Fruit fly (Drosophila melanogaster) whole organism, embryonic: Measurements from ENCODE around the gene kirre.

Source experiments
- CG1024 ChIP-seq: fragments of 200-800 bp; sonication (Bioruptor generic); IDR thresholded peaks from 2 replicates; pipeline ENCODE4 v1.3.6; 2022; ENCODE audit warnings: missing biosample characterization, missing genetic modification characterization
- CG10321 ChIP-seq: fragments of 200-800 bp; sonication (Bioruptor generic); IDR thresholded peaks from 2 replicates; pipeline ENCODE4 v1.3.6; 2022; ENCODE audit warnings: missing biosample characterization, missing genetic modification characterization
- CG11504 ChIP-seq: fragments of 200-800 bp; sonication (Bioruptor generic); optimal IDR thresholded peaks from 3 replicates; lab custom pipeline; 2019; ENCODE audit warnings: missing biosample characterization, mild to moderate bottlenecking, missing genetic modification characterization, moderate library complexity
- CG12219 ChIP-seq: fragments of 200-800 bp; sonication (Bioruptor generic); optimal IDR thresholded peaks from 3 replicates; lab custom pipeline; 2018; ENCODE audit warnings: missing biosample characterization, mild to moderate bottlenecking, missing genetic modification characterization
- CG12391 ChIP-seq: fragments of 200-800 bp; sonication (Bioruptor generic); optimal IDR thresholded peaks from 3 replicates; lab custom pipeline; 2018; ENCODE audit warnings: missing biosample characterization, mild to moderate bottlenecking, missing genetic modification characterization, moderate library complexity
- CG14441 ChIP-seq: fragments of 200-800 bp; sonication (Bioruptor generic); IDR thresholded peaks from 2 replicates; pipeline ENCODE4 v1.3.6; 2022; ENCODE audit warnings: missing biosample characterization, missing genetic modification characterization
- CG15696 ChIP-seq: fragments of 200-800 bp; sonication (Bioruptor generic); optimal IDR thresholded peaks from 2 replicates; lab custom pipeline; 2019; ENCODE audit warnings: missing biosample characterization, mild to moderate bottlenecking, missing genetic modification characterization, moderate library complexity
- CG18476 ChIP-seq: fragments of 200-800 bp; sonication (Bioruptor generic); optimal IDR thresholded peaks from 2 replicates; lab custom pipeline; 2016; ENCODE audit warnings: missing biosample characterization, mild to moderate bottlenecking, missing genetic modification characterization
- CG2120 ChIP-seq: fragments of 200-800 bp; sonication (Bioruptor generic); optimal IDR thresholded peaks from 3 replicates; lab custom pipeline; 2016; ENCODE audit warnings: missing biosample characterization, missing genetic modification characterization
- CG2875 ChIP-seq: fragments of 200-800 bp; sonication (Bioruptor generic); optimal IDR thresholded peaks from 2 replicates; lab custom pipeline; 2017; ENCODE audit warnings: missing biosample characterization, mild to moderate bottlenecking, missing genetic modification characterization, missing genetic modification reagents
- CG2889 ChIP-seq: fragments of 200-800 bp; sonication (Bioruptor generic); IDR thresholded peaks from 3 replicates; pipeline ENCODE4 v1.3.6; 2022; ENCODE audit warnings: missing biosample characterization, missing genetic modification characterization
- CG31365 ChIP-seq: fragments of 200-800 bp; sonication (Bioruptor generic); optimal IDR thresholded peaks from 2 replicates; lab custom pipeline; 2018; ENCODE audit warnings: missing biosample characterization, mild to moderate bottlenecking, missing genetic modification characterization
- CG31441 ChIP-seq: fragments of 200-800 bp; sonication (Bioruptor generic); IDR thresholded peaks from 2 replicates; pipeline ENCODE4 v1.3.6; 2022; ENCODE audit warnings: missing biosample characterization, missing genetic modification characterization
- CG32532 ChIP-seq: fragments of 200-800 bp; sonication (Bioruptor generic); IDR thresholded peaks from 2 replicates; pipeline ENCODE4 v1.3.6; 2022; ENCODE audit warnings: missing biosample characterization, missing genetic modification characterization
- CG32772 ChIP-seq: fragments of 200-800 bp; sonication (Bioruptor generic); IDR thresholded peaks from 2 replicates; pipeline ENCODE4 v1.3.6; 2022; ENCODE audit warnings: missing biosample characterization, missing genetic modification characterization
- CG3995 ChIP-seq: fragments of 200-800 bp; sonication (Bioruptor generic); optimal IDR thresholded peaks from 3 replicates; lab custom pipeline; 2016; ENCODE audit warnings: missing biosample characterization, missing genetic modification characterization
- CG4424 ChIP-seq: fragments of 200-800 bp; sonication (Bioruptor generic); optimal IDR thresholded peaks from 3 replicates; lab custom pipeline; 2016; ENCODE audit warnings: missing biosample characterization, missing genetic modification characterization
- CG6765 ChIP-seq: fragments of 200-800 bp; sonication (Bioruptor generic); optimal IDR thresholded peaks from 3 replicates; lab custom pipeline; 2017; ENCODE audit warnings: missing biosample characterization, mild to moderate bottlenecking, missing genetic modification characterization
- CG7271 ChIP-seq: fragments of 200-800 bp; sonication (Bioruptor generic); optimal IDR thresholded peaks from 2 replicates; lab custom pipeline; 2018; ENCODE audit warnings: missing biosample characterization, mild to moderate bottlenecking, missing genetic modification characterization, moderate library complexity
- CoRest ChIP-seq: fragments of 200-800 bp; sonication (Bioruptor generic); optimal IDR thresholded peaks from 3 replicates; lab custom pipeline; 2018; ENCODE audit warnings: missing biosample characterization, mild to moderate bottlenecking, missing genetic modification characterization, moderate library complexity
- HLH3B ChIP-seq: fragments of 200-800 bp; sonication (Bioruptor generic); IDR thresholded peaks from 2 replicates; pipeline ENCODE4 v1.3.6; 2022; ENCODE audit warnings: missing biosample characterization, missing genetic modification characterization
- HLH54F ChIP-seq: fragments of 200-800 bp; sonication (Bioruptor generic); optimal IDR thresholded peaks from 3 replicates; lab custom pipeline; 2016; ENCODE audit warnings: missing biosample characterization, missing genetic modification characterization
- Jarid2 ChIP-seq: fragments of 200-800 bp; sonication (Bioruptor generic); optimal IDR thresholded peaks from 3 replicates; lab custom pipeline; 2017; ENCODE audit warnings: mild to moderate bottlenecking, missing biosample characterization, missing genetic modification reagents, missing genetic modification characterization
- MESR4 ChIP-seq: fragments of 200-800 bp; sonication (Bioruptor generic); optimal IDR thresholded peaks from 2 replicates; lab custom pipeline; 2018; ENCODE audit warnings: missing biosample characterization, mild to moderate bottlenecking, missing genetic modification characterization, moderate library complexity
- Oaz ChIP-seq: fragments of 200-800 bp; sonication (Bioruptor generic); IDR thresholded peaks from 2 replicates; pipeline ENCODE4 v1.3.6; 2022; ENCODE audit warnings: missing biosample characterization, missing genetic modification characterization
- Optix ChIP-seq: fragments of 200-800 bp; sonication (Bioruptor generic); IDR thresholded peaks from 3 replicates; pipeline ENCODE4 v1.3.6; 2022; ENCODE audit warnings: missing biosample characterization, missing genetic modification characterization
- Poxn ChIP-seq: fragments of 200-800 bp; sonication (Bioruptor generic); IDR thresholded peaks from 2 replicates; pipeline ENCODE4 v1.3.6; 2022; ENCODE audit warnings: missing biosample characterization, missing genetic modification characterization
- Six4 ChIP-seq: fragments of 200-800 bp; sonication (Bioruptor generic); optimal IDR thresholded peaks from 2 replicates; lab custom pipeline; 2016; ENCODE audit warnings: missing biosample characterization, missing genetic modification characterization
- Trl ChIP-seq, 3 experiments: fragments of >200 bp in 2 of 3; fragments of 200-800 bp in 1 of 3; sonication (Bioruptor generic) in 1 of 3; optimal IDR thresholded peaks; 2 replicates in 1 of 3; 3 replicates in 2 of 3; lab custom pipeline; 2016 to 2017; ENCODE audit warnings: missing biosample characterization in 1 of 3, missing genetic modification characterization in 1 of 3
- YL-1 ChIP-seq: fragments of 200-800 bp; sonication (Bioruptor generic); optimal IDR thresholded peaks from 3 replicates; lab custom pipeline; 2017; ENCODE audit warnings: missing biosample characterization, mild to moderate bottlenecking, missing genetic modification characterization
- al ChIP-seq: fragments of 200-800 bp; sonication (Bioruptor generic); IDR thresholded peaks from 2 replicates; pipeline ENCODE4 v1.3.6; 2022; ENCODE audit warnings: missing biosample characterization, missing genetic modification characterization
- chn ChIP-seq: fragments of 200-800 bp; sonication (Bioruptor generic); optimal IDR thresholded peaks from 2 replicates; lab custom pipeline; 2016; ENCODE audit warnings: missing biosample characterization, missing genetic modification characterization
- dan ChIP-seq: fragments of 200-800 bp; sonication (Bioruptor generic); IDR thresholded peaks from 2 replicates; pipeline ENCODE4 v1.3.6; 2022; ENCODE audit warnings: missing biosample characterization, missing genetic modification characterization
- esg ChIP-seq: fragments of 200-800 bp; sonication (Bioruptor generic); conservative IDR thresholded peaks from 2 replicates; pipeline ENCODE4 v1.3.6; 2022; ENCODE audit warnings: missing biosample characterization, missing genetic modification characterization
- grau ChIP-seq: fragments of 200-800 bp; optimal IDR thresholded peaks from 3 replicates; lab custom pipeline; 2019; ENCODE audit warnings: missing biosample characterization, mild to moderate bottlenecking, missing genetic modification characterization, moderate library complexity
- gro ChIP-seq: fragments of 200-800 bp; sonication (Bioruptor generic); optimal IDR thresholded peaks from 2 replicates; lab custom pipeline; 2016; ENCODE audit warnings: missing biosample characterization, missing genetic modification characterization
- klu ChIP-seq: fragments of 200-800 bp; sonication (Bioruptor generic); IDR thresholded peaks from 2 replicates; pipeline ENCODE4 v1.3.6; 2022; ENCODE audit warnings: missing biosample characterization, missing genetic modification characterization
- lab ChIP-seq: fragments of 200-800 bp; sonication (Bioruptor generic); optimal IDR thresholded peaks from 3 replicates; lab custom pipeline; 2017; ENCODE audit warnings: missing biosample characterization, missing genetic modification characterization, mild to moderate bottlenecking, moderate library complexity, missing genetic modification reagents
- luna ChIP-seq: fragments of 200-800 bp; sonication (Bioruptor generic); optimal IDR thresholded peaks from 2 replicates; lab custom pipeline; 2016; ENCODE audit warnings: missing biosample characterization, missing genetic modification characterization
- pan ChIP-seq, 4 experiments: fragments of >200 bp in 3 of 4; fragments of 200-800 bp in 1 of 4; sonication (Bioruptor generic) in 1 of 4; optimal IDR thresholded peaks in 3 of 4; IDR thresholded peaks in 1 of 4; 2 replicates each; pipeline versions ENCODE4 v1.3.6 to Lab custom; 2017 to 2022; ENCODE audit warnings: missing biosample characterization in 2 of 4, missing genetic modification characterization in 2 of 4, mixed read lengths in 1 of 4
- pfk ChIP-seq: fragments of 200-800 bp; sonication (Bioruptor generic); optimal IDR thresholded peaks from 2 replicates; lab custom pipeline; 2018; ENCODE audit warnings: missing biosample characterization, mild to moderate bottlenecking, missing genetic modification characterization, moderate library complexity
- psq ChIP-seq: fragments of 200-800 bp; sonication (Bioruptor generic); optimal IDR thresholded peaks from 2 replicates; lab custom pipeline; 2017; ENCODE audit warnings: missing biosample characterization, missing genetic modification characterization
- rib ChIP-seq: fragments of 200-800 bp; sonication (Bioruptor generic); IDR thresholded peaks from 2 replicates; pipeline ENCODE4 v1.3.6; 2022; ENCODE audit warnings: missing biosample characterization, missing genetic modification characterization
- row ChIP-seq: fragments of 200-800 bp; sonication (Bioruptor generic); IDR thresholded peaks from 3 replicates; pipeline ENCODE4 v1.3.6; 2022; ENCODE audit warnings: missing biosample characterization, missing genetic modification characterization
- run ChIP-seq: fragments of 200-800 bp; sonication (Bioruptor generic); optimal IDR thresholded peaks from 3 replicates; lab custom pipeline; 2018; ENCODE audit warnings: missing biosample characterization, mild to moderate bottlenecking, missing genetic modification characterization
- schlank ChIP-seq: fragments of 200-800 bp; sonication (Bioruptor generic); optimal IDR thresholded peaks from 2 replicates; lab custom pipeline; 2018; ENCODE audit warnings: missing biosample characterization, mild to moderate bottlenecking, missing genetic modification characterization
- shn ChIP-seq: fragments of 200-800 bp; sonication (Bioruptor generic); optimal IDR thresholded peaks from 3 replicates; lab custom pipeline; 2016; ENCODE audit warnings: missing biosample characterization, missing genetic modification characterization
- tap ChIP-seq: fragments of 200-800 bp; optimal IDR thresholded peaks from 3 replicates; lab custom pipeline; 2019; ENCODE audit warnings: missing biosample characterization, mild to moderate bottlenecking, missing genetic modification characterization, moderate library complexity
- unc-4 ChIP-seq: fragments of 200-800 bp; sonication (Bioruptor generic); IDR thresholded peaks from 2 replicates; pipeline ENCODE4 v1.3.6; 2022; ENCODE audit warnings: missing biosample characterization, missing genetic modification characterization; ENCODE audit not compliant: partially characterized antibody
- zfh1 ChIP-seq: fragments of 200-800 bp; sonication (Bioruptor generic); IDR thresholded peaks from 3 replicates; pipeline ENCODE4 v1.3.6; 2022; ENCODE audit warnings: missing biosample characterization, missing genetic modification characterization

kirre gene

DNA sequence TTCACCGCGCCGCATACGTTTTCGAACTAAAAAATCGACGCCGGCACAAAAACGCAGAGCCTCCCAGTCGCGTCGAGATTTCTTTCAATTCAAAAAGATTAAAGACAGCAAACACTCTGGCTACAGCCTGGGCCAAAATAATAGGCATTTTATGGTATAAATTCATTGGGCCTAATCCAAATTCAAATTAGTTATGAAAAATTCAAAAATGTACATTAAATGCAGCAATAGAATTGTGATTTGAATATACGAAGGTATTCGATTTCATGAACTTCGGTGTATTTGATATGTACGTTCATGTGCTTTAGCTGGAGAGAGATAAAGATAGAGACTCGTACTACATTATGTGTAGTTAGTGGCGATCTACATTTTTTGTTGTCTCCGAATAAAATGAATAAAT lies 3.9 kb downstream of the kirre start, which contains the start of gene Syx4 (continued):
- peak; percentile 79 for TF ChIP-seq CG2875 (GFP tag; lab: Kevin White, UChicago)
- peak; percentile 67 for TF ChIP-seq Jarid2 (GFP tag; lab: Kevin White, UChicago)
- TF ChIP-seq unc-4 (GFP tag; lab: Robert Waterston, UW), result no peak
- peak; percentile 93 for TF ChIP-seq tap (tag; lab: Kevin White, UChicago)
- TF ChIP-seq CG12391, result peak; percentile 93
- TF ChIP-seq YL-1, result peak; percentile 12
- peak; percentile 88 for TF ChIP-seq zfh1
- peak; percentile 94 for TF ChIP-seq gro (GFP tag; lab: Kevin White, UChicago)
- TF ChIP-seq HLH54F (GFP tag; lab: Kevin White, UChicago), result peak; percentile 90
- peak; percentile 65 for TF ChIP-seq Poxn (GFP tag; lab: Robert Waterston, UW)
- TF ChIP-seq Six4 (GFP tag; lab: Kevin White, UChicago), result peak; percentile 72
- peak; percentile 90 for TF ChIP-seq Oaz (GFP tag; lab: Robert Waterston, UW)
- TF ChIP-seq CG32772 (GFP tag; lab: Robert Waterston, UW), result peak; percentile 81
- peak; percentile 77 for TF ChIP-seq CG2889
- no peak for TF ChIP-seq dan (GFP tag; lab: Robert Waterston, UW)
- TF ChIP-seq MESR4 (GFP tag; lab: Kevin White, UChicago), result peak; percentile 27
- TF ChIP-seq CG31365 (tag; lab: Kevin White, UChicago), result peak; percentile 84
- TF ChIP-seq rib (GFP tag; lab: Robert Waterston, UW), result peak; percentile 86
- no peak for TF ChIP-seq pfk (GFP tag; lab: Kevin White, UChicago)
- peak; percentile 94 for TF ChIP-seq CG32532 (GFP tag; lab: Robert Waterston, UW)
- TF ChIP-seq Trl (optimal IDR thresholded peaks at IDR 0.05; lab: Kevin White, UChicago), result no peak
- peak; percentile 85 for TF ChIP-seq Trl (GFP tag; optimal IDR thresholded peaks at IDR 0.05; lab: Kevin White, UChicago)
- peak; percentile 89 for TF ChIP-seq schlank (tag; lab: Kevin White, UChicago)
- peak; percentile 85 for TF ChIP-seq run
- peak; percentile 79 for TF ChIP-seq esg
- TF ChIP-seq CG3995 (GFP tag; lab: Kevin White, UChicago), result peak; percentile 52
- TF ChIP-seq CG7271 (tag; lab: Kevin White, UChicago), result no peak
- peak; percentile 83 for TF ChIP-seq CG6765 (GFP tag; lab: Kevin White, UChicago)
- TF ChIP-seq, all 482 proteins: peak for 401

DNA sequence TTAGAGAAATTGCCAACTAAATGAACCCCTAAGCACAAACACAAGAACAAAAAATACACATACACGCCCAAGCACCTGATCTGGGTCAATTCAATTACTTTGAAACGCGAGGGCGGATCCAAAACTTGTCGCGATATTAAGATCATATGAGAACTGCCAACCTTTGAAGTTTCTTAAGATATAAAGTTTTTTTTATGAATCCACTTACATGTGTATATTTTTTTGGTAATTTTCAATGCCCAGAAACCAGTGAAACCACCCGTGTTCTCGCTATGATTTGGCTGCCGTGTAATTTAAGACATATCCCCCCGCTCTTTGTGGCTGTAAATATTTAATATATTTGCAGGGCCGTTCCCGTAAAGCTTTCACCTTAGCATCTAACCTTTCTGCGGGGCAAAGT lies 9.5 kb downstream of the kirre start:
- TF ChIP-seq shn (GFP tag; lab: Kevin White, UChicago) (no peak), chn (GFP tag; lab: Kevin White, UChicago) (no peak), HLH3B (GFP tag; lab: Robert Waterston, UW) (peak; percentile 28; the same call in 1 of the 2 replicates), CG4424 (GFP tag; lab: Kevin White, UChicago) (no peak), pan (optimal IDR thresholded peaks at IDR 0.05; lab: Kevin White, UChicago) (no peak), pan (GFP tag; optimal IDR thresholded peaks at IDR 0.05 in 1 of 2, IDR thresholded peaks at IDR 0.05 in 1 of 2) (peak in 1 of 2 experiments; percentile 37), CG2120 (GFP tag; lab: Kevin White, UChicago) (peak; percentile 48), klu (GFP tag; lab: Robert Waterston, UW) (no peak), CG14441 (0 out of 2 replicates have a peak, but pooled peaks have one; percentile 20), CG10321 (GFP tag; lab: Robert Waterston, UW) (no peak), CG11504 (peak; percentile 38), luna (GFP tag; lab: Kevin White, UChicago) (no peak), Optix (GFP tag; lab: Robert Waterston, UW) (no peak), CG1024 (GFP tag; lab: Robert Waterston, UW) (no peak), CoRest (tag; lab: Kevin White, UChicago) (no peak), al (GFP tag; lab: Robert Waterston, UW) (no peak), CG31441 (GFP tag; lab: Robert Waterston, UW) (no peak), psq (GFP tag; lab: Kevin White, UChicago) (no peak), grau (tag; lab: Kevin White, UChicago) (peak; percentile 19), row (peak; percentile 49), CG18476 (GFP tag; lab: Kevin White, UChicago) (peak; percentile 6), CG32532 (GFP tag; lab: Robert Waterston, UW) (peak; percentile 21; the same call in 1 of the 2 replicates), CG12219 (GFP tag; lab: Kevin White, UChicago) (no peak), CG15696 (tag; lab: Kevin White, UChicago) (no peak), lab (GFP tag; lab: Kevin White, UChicago) (peak; percentile 18)
